Worm (Caenorhabditis elegans) whole organism, L2 larva: Measurements from ENCODE around the gene fbxa-81.

Experiments used
- aly-2 ChIP-seq: fragments of 150-350 bp; optimal IDR thresholded peaks from 2 replicates; lab custom pipeline; 2014; ENCODE audit warnings: missing biosample characterization, missing genetic modification characterization
- fos-1 ChIP-seq: fragments of 150-350 bp; optimal IDR thresholded peaks from 2 replicates; lab custom pipeline; 2014; ENCODE audit warnings: missing biosample characterization, missing genetic modification characterization
- gmeb-1 ChIP-seq: fragments of 150-350 bp; optimal IDR thresholded peaks from 2 replicates; lab custom pipeline; 2014; ENCODE audit warnings: missing biosample characterization, missing genetic modification characterization
- lsy-2 ChIP-seq, 2 experiments: fragments of 150-350 bp in 1 of 2; sonication (generic microtip) in 1 of 2; optimal IDR thresholded peaks; 2 replicates each; lab custom pipeline; 2014 to 2017; ENCODE audit warnings: missing biosample characterization in 2 of 2, missing genetic modification characterization in 2 of 2
- nhr-11 ChIP-seq: fragments of 150-350 bp; optimal IDR thresholded peaks from 2 replicates; lab custom pipeline; 2014; ENCODE audit warnings: missing biosample characterization, missing genetic modification characterization
- nhr-21 ChIP-seq: fragments of 150-350 bp; optimal IDR thresholded peaks from 2 replicates; lab custom pipeline; 2014; ENCODE audit warnings: missing biosample characterization, missing genetic modification characterization
- nhr-25 ChIP-seq: fragments of 150-350 bp; sonication (generic microtip); optimal IDR thresholded peaks from 3 replicates; lab custom pipeline; 2014; ENCODE audit warnings: missing biosample characterization, missing genetic modification characterization
- nhr-77 ChIP-seq: fragments of 150-350 bp; optimal IDR thresholded peaks from 2 replicates; lab custom pipeline; 2014; ENCODE audit warnings: missing biosample characterization, missing genetic modification characterization
- unc-39 ChIP-seq: fragments of 150-350 bp; optimal IDR thresholded peaks from 2 replicates; lab custom pipeline; 2014; ENCODE audit warnings: missing biosample characterization, missing genetic modification characterization
- zag-1 ChIP-seq: fragments of 150-350 bp; optimal IDR thresholded peaks from 2 replicates; lab custom pipeline; 2014; ENCODE audit warnings: missing biosample characterization, missing genetic modification characterization

DNA sequence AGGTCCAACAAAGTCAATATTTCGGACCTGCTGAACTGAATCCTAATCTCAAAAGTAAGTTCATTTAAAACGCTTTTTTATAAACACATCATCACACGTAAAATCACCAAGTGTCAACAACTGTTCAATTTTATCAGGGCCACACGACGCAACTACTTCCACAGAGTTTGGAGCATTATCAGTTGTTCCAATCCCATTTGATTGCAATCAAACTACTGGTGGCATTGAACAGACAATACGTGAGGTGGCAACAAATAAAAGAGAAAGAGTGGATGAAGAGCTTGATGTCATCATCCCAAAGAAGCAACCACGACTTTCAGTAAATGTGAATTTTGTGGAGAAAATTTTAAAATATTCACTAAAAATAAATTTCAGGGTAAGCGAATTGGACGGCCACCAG is 45.3 kb downstream of the fbxa-81 start:
- no peak for TF ChIP-seq fos-1 (tag; lab: Kevin White, UChicago)
- TF ChIP-seq unc-39 (tag; lab: Kevin White, UChicago), result no peak
- TF ChIP-seq lsy-2 (tag; optimal IDR thresholded peaks at IDR 0.05; lab: Kevin White, UChicago), result peak in 1 of 2 experiments; percentile 35
- TF ChIP-seq nhr-11, result no peak
- TF ChIP-seq nhr-21 (tag; lab: Kevin White, UChicago), result no peak
- TF ChIP-seq gmeb-1 (tag; lab: Kevin White, UChicago), result no peak
- TF ChIP-seq nhr-25, result no peak
- no peak for TF ChIP-seq aly-2 (tag; lab: Kevin White, UChicago)
- TF ChIP-seq zag-1 (tag; lab: Kevin White, UChicago), result no peak
- no peak for TF ChIP-seq nhr-77 (tag; lab: Kevin White, UChicago)
